Worm (Caenorhabditis elegans) whole organism, L2 larva: ENCODE measurements around the gene ZK1290.13.
A peak's percentile ranks its signal among the peaks of the same experiment; 100 is the strongest.

Experiments used
- C34F6.9 ChIP-seq: fragments of 150-350 bp; optimal IDR thresholded peaks from 2 replicates; lab custom pipeline; 2014; ENCODE audit warnings: missing biosample characterization, missing genetic modification characterization
- F13H6.1 ChIP-seq: sonication (generic microtip); optimal IDR thresholded peaks from 2 replicates; lab custom pipeline; 2016; ENCODE audit warnings: missing genetic modification characterization, missing compliant biosample characterization
- R02D3.7 ChIP-seq: fragments of 150-350 bp; optimal IDR thresholded peaks from 2 replicates; lab custom pipeline; 2014; ENCODE audit warnings: missing biosample characterization, missing genetic modification characterization
- Y55F3AM.14 ChIP-seq: fragments of 200-800 bp; sonication (Bioruptor generic); optimal IDR thresholded peaks from 2 replicates; lab custom pipeline; 2018; ENCODE audit warnings: mild to moderate bottlenecking, missing genetic modification characterization, missing compliant biosample characterization
- ZK546.5 ChIP-seq: sonication (generic microtip); optimal IDR thresholded peaks from 2 replicates; lab custom pipeline; 2017; ENCODE audit warnings: missing biosample characterization, missing genetic modification characterization
- aly-2 ChIP-seq: fragments of 150-350 bp; optimal IDR thresholded peaks from 2 replicates; lab custom pipeline; 2014; ENCODE audit warnings: missing biosample characterization, missing genetic modification characterization
- ceh-16 ChIP-seq: fragments of 150-350 bp; optimal IDR thresholded peaks from 2 replicates; lab custom pipeline; 2014; ENCODE audit warnings: missing biosample characterization, missing genetic modification characterization
- ceh-82 ChIP-seq: fragments of 150-350 bp; optimal IDR thresholded peaks from 2 replicates; lab custom pipeline; 2014; ENCODE audit warnings: missing biosample characterization, missing genetic modification characterization
- crh-2 ChIP-seq: sonication (generic microtip); optimal IDR thresholded peaks from 2 replicates; lab custom pipeline; 2017; ENCODE audit warnings: missing biosample characterization, missing genetic modification characterization
- dmd-4 ChIP-seq: sonication (generic microtip); optimal IDR thresholded peaks from 2 replicates; lab custom pipeline; 2017; ENCODE audit warnings: missing biosample characterization, missing genetic modification characterization
- egl-27 ChIP-seq: sonication (generic microtip); optimal IDR thresholded peaks from 3 replicates; lab custom pipeline; 2017; ENCODE audit warnings: missing biosample characterization, missing genetic modification reagents, missing genetic modification characterization
- elt-3 ChIP-seq: sonication (generic microtip); optimal IDR thresholded peaks from 2 replicates; lab custom pipeline; 2017; ENCODE audit warnings: missing biosample characterization, missing genetic modification characterization
- fos-1 ChIP-seq: fragments of 150-350 bp; optimal IDR thresholded peaks from 2 replicates; lab custom pipeline; 2014; ENCODE audit warnings: missing biosample characterization, missing genetic modification characterization
- gmeb-1 ChIP-seq: fragments of 150-350 bp; optimal IDR thresholded peaks from 2 replicates; lab custom pipeline; 2014; ENCODE audit warnings: missing biosample characterization, missing genetic modification characterization
- lin-11 ChIP-seq: fragments of 150-350 bp; sonication (generic microtip); optimal IDR thresholded peaks from 2 replicates; lab custom pipeline; 2014; ENCODE audit warnings: missing biosample characterization, missing genetic modification characterization, inconsistent platforms, mixed read lengths
- lin-13 ChIP-seq: fragments of 150-350 bp; optimal IDR thresholded peaks from 2 replicates; lab custom pipeline; 2014; ENCODE audit warnings: missing biosample characterization, missing genetic modification reagents, missing genetic modification characterization
- lin-39 ChIP-seq: fragments of 150-350 bp; optimal IDR thresholded peaks from 2 replicates; lab custom pipeline; 2014; ENCODE audit warnings: missing biosample characterization, missing genetic modification reagents, missing genetic modification characterization
- lsy-2 ChIP-seq, 2 experiments: fragments of 150-350 bp in 1 of 2; sonication (generic microtip) in 1 of 2; optimal IDR thresholded peaks; 2 replicates each; lab custom pipeline; 2014 to 2017; ENCODE audit warnings: missing biosample characterization in 2 of 2, missing genetic modification characterization in 2 of 2
- mab-5 ChIP-seq: fragments of 150-350 bp; optimal IDR thresholded peaks from 2 replicates; lab custom pipeline; 2014; ENCODE audit warnings: missing biosample characterization, missing genetic modification characterization
- mdl-1 ChIP-seq, 2 experiments: fragments of 150-350 bp in 1 of 2; sonication (generic microtip) in 1 of 2; optimal IDR thresholded peaks; 2 replicates each; lab custom pipeline; 2017; ENCODE audit warnings: missing biosample characterization in 2 of 2, missing genetic modification characterization in 2 of 2
- nhr-11 ChIP-seq: fragments of 150-350 bp; optimal IDR thresholded peaks from 2 replicates; lab custom pipeline; 2014; ENCODE audit warnings: missing biosample characterization, missing genetic modification characterization
- nhr-12 ChIP-seq: fragments of 150-350 bp; optimal IDR thresholded peaks from 2 replicates; lab custom pipeline; 2014; ENCODE audit warnings: missing biosample characterization, missing genetic modification characterization
- nhr-129 ChIP-seq: fragments of 150-350 bp; optimal IDR thresholded peaks from 2 replicates; lab custom pipeline; 2014; ENCODE audit warnings: missing biosample characterization, missing genetic modification characterization
- nhr-21 ChIP-seq: fragments of 150-350 bp; optimal IDR thresholded peaks from 2 replicates; lab custom pipeline; 2014; ENCODE audit warnings: missing biosample characterization, missing genetic modification characterization
- nhr-23 ChIP-seq: fragments of 150-350 bp; optimal IDR thresholded peaks from 2 replicates; lab custom pipeline; 2014; ENCODE audit warnings: missing biosample characterization, missing genetic modification reagents, missing genetic modification characterization
- nhr-237 ChIP-seq: fragments of 150-350 bp; optimal IDR thresholded peaks from 2 replicates; lab custom pipeline; 2014; ENCODE audit warnings: missing biosample characterization, missing genetic modification characterization
- nhr-25 ChIP-seq: fragments of 150-350 bp; sonication (generic microtip); optimal IDR thresholded peaks from 3 replicates; lab custom pipeline; 2014; ENCODE audit warnings: missing biosample characterization, missing genetic modification characterization
- nhr-77 ChIP-seq: fragments of 150-350 bp; optimal IDR thresholded peaks from 2 replicates; lab custom pipeline; 2014; ENCODE audit warnings: missing biosample characterization, missing genetic modification characterization
- peb-1 ChIP-seq: fragments of 150-350 bp; optimal IDR thresholded peaks from 2 replicates; lab custom pipeline; 2014; ENCODE audit warnings: missing biosample characterization, missing genetic modification characterization
- sem-4 ChIP-seq: fragments of 150-350 bp; optimal IDR thresholded peaks from 2 replicates; lab custom pipeline; 2014; ENCODE audit warnings: missing biosample characterization, missing genetic modification reagents, missing genetic modification characterization
- sma-3 ChIP-seq: sonication (generic microtip); optimal IDR thresholded peaks from 2 replicates; lab custom pipeline; 2016; ENCODE audit warnings: missing genetic modification reagents, missing genetic modification characterization, missing compliant biosample characterization
- sma-9 ChIP-seq, 2 experiments: fragments of 150-350 bp in 1 of 2; sonication (generic microtip) in 1 of 2; optimal IDR thresholded peaks; 2 replicates each; lab custom pipeline; 2014 to 2016; ENCODE audit warnings: missing genetic modification characterization in 2 of 2, mild to moderate bottlenecking in 1 of 2, missing biosample characterization in 1 of 2, missing compliant biosample characterization in 1 of 2, missing genetic modification reagents in 1 of 2, moderate library complexity in 1 of 2
- snpc-4 ChIP-seq: fragments of 150-350 bp; optimal IDR thresholded peaks from 2 replicates; lab custom pipeline; 2014; ENCODE audit warnings: missing biosample characterization, missing genetic modification characterization
- unc-39 ChIP-seq: fragments of 150-350 bp; optimal IDR thresholded peaks from 2 replicates; lab custom pipeline; 2014; ENCODE audit warnings: missing biosample characterization, missing genetic modification characterization
- unc-55 ChIP-seq: fragments of 150-350 bp; sonication (generic microtip); optimal IDR thresholded peaks from 3 replicates; lab custom pipeline; 2014; ENCODE audit warnings: missing biosample characterization, missing genetic modification reagents, missing genetic modification characterization
- unc-62 ChIP-seq: fragments of 150-350 bp; optimal IDR thresholded peaks from 2 replicates; lab custom pipeline; 2014; ENCODE audit warnings: missing biosample characterization, missing genetic modification reagents, missing genetic modification characterization
- ztf-1 ChIP-seq: fragments of 200-800 bp; sonication (Bioruptor generic); conservative IDR thresholded peaks from 2 replicates; pipeline ENCODE4 v1.3.6; 2022; ENCODE audit warnings: missing genetic modification characterization, missing compliant biosample characterization
- ztf-11 ChIP-seq: sonication (generic microtip); optimal IDR thresholded peaks from 2 replicates; lab custom pipeline; 2017; ENCODE audit warnings: missing biosample characterization, missing genetic modification characterization
- ztf-4 ChIP-seq: fragments of 150-350 bp; optimal IDR thresholded peaks from 2 replicates; lab custom pipeline; 2014; ENCODE audit warnings: missing biosample characterization, missing genetic modification characterization

ZK1290.13 gene

ce11 chrII:7545364-7545763 lies 10.6 kb downstream of the ZK1290.13 start (continued):
- TF ChIP-seq sma-9 (GFP tag; optimal IDR thresholded peaks at IDR 0.05; lab: Kevin White, UChicago) = no peak
- TF ChIP-seq sma-9 (tag; optimal IDR thresholded peaks at IDR 0.05; lab: Kevin White, UChicago) = no peak
- TF ChIP-seq ceh-16 = no peak

ce11 chrII:7547269-7547668 lies 12.5 kb downstream of the ZK1290.13 start:
- TF ChIP-seq F13H6.1 (tag; lab: Kevin White, UChicago) = no peak
- TF ChIP-seq nhr-11 (tag; lab: Kevin White, UChicago) = no peak
- no peak for TF ChIP-seq nhr-21 (tag; lab: Kevin White, UChicago)
- TF ChIP-seq nhr-129 (tag; lab: Kevin White, UChicago) = no peak
- TF ChIP-seq egl-27 (tag; lab: Kevin White, UChicago) = no peak
- no peak for TF ChIP-seq aly-2 (tag; lab: Kevin White, UChicago)
- TF ChIP-seq sem-4 (tag; lab: Kevin White, UChicago) = no peak
- no peak for TF ChIP-seq unc-55 (GFP tag; lab: Kevin White, UChicago)
- TF ChIP-seq unc-62 (GFP tag; lab: Kevin White, UChicago) = no peak

ce11 chrII:7548044-7548443 lies 13.2 kb downstream of the ZK1290.13 start, which contains the start of gene fbxa-224:
Gene fbxa-224, minus strand, starts transcription at chrII:7548144.
- TF ChIP-seq dmd-4 (tag; lab: Kevin White, UChicago) (no peak), lin-39 (tag; lab: Kevin White, UChicago) (no peak), ceh-82 (no peak), sem-4 (tag; lab: Kevin White, UChicago) (no peak), nhr-77 (tag; lab: Kevin White, UChicago) (no peak), fos-1 (no peak)

- no peak for TF ChIP-seq Y55F3AM.14
- TF ChIP-seq nhr-237 (tag; lab: Kevin White, UChicago) = no peak
- no peak for TF ChIP-seq lin-11 (tag; lab: Kevin White, UChicago)
- no peak for TF ChIP-seq ztf-11
- TF ChIP-seq nhr-77 (tag; lab: Kevin White, UChicago) = no peak
- no peak for TF ChIP-seq dmd-4 (tag; lab: Kevin White, UChicago)
Observed at ce11 chrII:7549035-7549434, 14.2 kb downstream of the ZK1290.13 start, which contains the start of gene tph-1. Gene tph-1, plus strand, starts transcription at chrII:7549335.

ce11 chrII:7553806-7554205 lies 19.0 kb downstream of the ZK1290.13 start, which contains the start of gene ZK1290.10:
Gene ZK1290.10, minus strand, starts transcription at chrII:7553906.
- no peak for TF ChIP-seq dmd-4 (tag; lab: Kevin White, UChicago)
- no peak for TF ChIP-seq nhr-77 (tag; lab: Kevin White, UChicago)
- no peak for TF ChIP-seq ztf-4 (tag; lab: Kevin White, UChicago)
- no peak for TF ChIP-seq ZK546.5
- no peak for TF ChIP-seq nhr-12 (tag; lab: Kevin White, UChicago)
- TF ChIP-seq unc-55 (GFP tag; lab: Kevin White, UChicago) = no peak

ce11 chrII:7554716-7555247 lies 20.0 kb downstream of the ZK1290.13 start:
- TF ChIP-seq nhr-23 (tag; lab: Kevin White, UChicago) (no peak), C34F6.9 (no peak), sma-9 (GFP tag; optimal IDR thresholded peaks at IDR 0.05; lab: Kevin White, UChicago) (peak; percentile 88), sma-9 (tag; optimal IDR thresholded peaks at IDR 0.05; lab: Kevin White, UChicago) (no peak), snpc-4 (tag; lab: Kevin White, UChicago) (no peak), mab-5 (tag; lab: Kevin White, UChicago) (no peak), dmd-4 (tag; lab: Kevin White, UChicago) (no peak), nhr-25 (tag; lab: Kevin White, UChicago) (peak; percentile 14), nhr-129 (tag; lab: Kevin White, UChicago) (peak; percentile 21), Y55F3AM.14 (peak; percentile 6), unc-39 (no peak), fos-1 (peak; percentile 91), R02D3.7 (tag; lab: Kevin White, UChicago) (no peak), lin-13 (GFP tag; lab: Kevin White, UChicago) (no peak), sma-3 (GFP tag; lab: Kevin White, UChicago) (peak; percentile 82), lin-39 (tag; lab: Kevin White, UChicago) (no peak), ztf-1 (no peak), nhr-11 (tag; lab: Kevin White, UChicago) (no peak), F13H6.1 (tag; lab: Kevin White, UChicago) (peak; percentile 60), gmeb-1 (tag; lab: Kevin White, UChicago) (peak; percentile 50), nhr-77 (tag; lab: Kevin White, UChicago) (no peak), ztf-4 (tag; lab: Kevin White, UChicago) (no peak), peb-1 (tag; lab: Kevin White, UChicago) (no peak), nhr-12 (tag; lab: Kevin White, UChicago) (no peak), unc-55 (GFP tag; lab: Kevin White, UChicago) (no peak), mdl-1 (tag; optimal IDR thresholded peaks at IDR 0.05; lab: Kevin White, UChicago) (no peak), egl-27 (tag; lab: Kevin White, UChicago) (peak; percentile 3), ztf-11 (no peak), ZK546.5 (no peak), nhr-237 (tag; lab: Kevin White, UChicago) (no peak), nhr-21 (tag; lab: Kevin White, UChicago) (peak; percentile 16), elt-3 (tag; lab: Kevin White, UChicago) (no peak), lsy-2 (tag; optimal IDR thresholded peaks at IDR 0.05; lab: Kevin White, UChicago) (peak in 1 of 2 experiments; percentile 6), crh-2 (peak; percentile 71)
